Fruit fly (Drosophila melanogaster) whole organism, larva: ENCODE data around the gene ppk22.

Experiments used
- noc ChIP-seq: fragments of 200-800 bp; sonication (Bioruptor generic); optimal IDR thresholded peaks from 3 replicates; lab custom pipeline; 2019; ENCODE audit warnings: missing biosample characterization, mild to moderate bottlenecking, missing genetic modification characterization, moderate library complexity

The ppk22 gene

DNA sequence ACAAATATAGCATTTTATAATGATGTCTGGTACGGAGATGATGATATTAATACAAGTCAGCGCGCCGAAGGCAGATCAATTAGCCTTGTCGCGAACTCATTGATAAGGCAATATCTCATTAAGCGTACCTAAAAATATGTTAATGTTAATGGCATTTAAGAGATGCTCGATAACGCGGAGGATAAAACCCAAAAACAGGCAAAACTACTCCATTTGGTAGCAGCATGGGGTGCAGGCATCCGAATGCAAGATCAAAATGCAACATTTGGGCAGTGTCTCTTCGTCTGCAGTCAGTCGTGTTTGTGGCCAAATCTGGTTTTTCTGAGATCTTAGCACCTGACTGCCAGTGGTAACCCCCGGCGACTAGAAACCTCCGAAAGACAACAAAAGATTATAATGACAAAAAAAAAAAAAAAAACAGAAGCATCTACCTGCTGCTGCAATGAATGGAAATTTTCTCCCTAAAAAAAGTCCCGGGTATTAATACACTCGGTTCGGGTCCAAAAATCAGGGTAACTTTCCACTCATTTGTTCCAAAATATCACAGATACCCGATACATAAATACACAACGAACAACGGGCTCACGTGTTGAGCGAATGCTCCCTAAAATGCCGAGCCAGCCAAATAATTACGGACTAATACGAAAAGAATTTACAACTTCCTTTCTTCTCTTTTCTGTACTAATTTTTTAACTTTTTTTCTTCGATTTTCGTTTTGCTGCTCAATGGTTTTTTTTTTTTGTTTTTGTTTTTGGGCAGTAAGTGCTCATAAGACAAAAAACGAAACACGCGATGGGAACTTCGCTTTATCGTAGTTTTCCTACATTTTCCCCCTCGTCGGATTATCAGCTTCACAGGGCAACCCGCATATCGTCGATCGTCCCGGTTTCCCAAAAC lies 13.4 kb downstream of the ppk22 start:
- TF ChIP-seq noc: no peak

DNA sequence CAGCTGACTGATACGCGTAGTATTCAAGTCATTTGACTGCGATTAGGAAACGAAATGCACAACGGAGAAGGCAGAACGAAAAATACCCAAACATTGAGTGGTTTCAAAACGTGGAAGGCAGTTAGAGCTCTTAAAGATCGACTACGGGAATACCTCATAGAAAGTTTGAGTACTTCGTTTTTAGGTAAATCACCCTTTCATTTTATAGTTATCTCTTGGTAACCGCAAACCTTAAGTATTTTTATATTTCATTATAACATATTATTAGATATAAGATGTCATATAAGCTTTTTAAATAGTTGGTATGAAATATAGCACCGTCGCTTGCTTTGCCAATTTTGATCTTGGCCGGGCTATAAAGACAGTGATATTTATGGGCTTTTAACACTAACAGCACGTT lies 14.5 kb downstream of the ppk22 start:
- peak; percentile 56 for TF ChIP-seq noc

DNA sequence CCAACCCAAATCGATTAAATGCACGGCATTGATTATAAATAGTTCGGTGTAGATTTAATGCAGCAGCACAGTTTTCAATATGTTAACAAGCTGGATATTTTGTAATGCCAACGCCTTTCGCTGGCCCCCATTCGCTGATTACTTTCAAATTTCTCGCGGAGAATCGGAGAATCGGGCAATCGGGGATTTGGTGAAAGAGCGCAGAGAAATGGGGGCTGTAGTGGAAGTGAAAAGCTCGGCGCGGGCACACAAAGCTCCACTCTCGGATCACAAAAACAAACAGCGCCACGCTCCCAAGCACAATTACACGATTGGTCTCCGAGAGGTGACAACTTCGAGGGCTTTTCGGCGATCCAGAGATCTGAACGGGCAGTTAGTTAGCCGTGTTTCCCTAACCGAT lies 18.0 kb downstream of the ppk22 start, which contains the start of gene Esp:
Gene Esp (plus strand): TSS at position 301 of the 400 bp plus-strand sequence.
- no peak for TF ChIP-seq noc

DNA sequence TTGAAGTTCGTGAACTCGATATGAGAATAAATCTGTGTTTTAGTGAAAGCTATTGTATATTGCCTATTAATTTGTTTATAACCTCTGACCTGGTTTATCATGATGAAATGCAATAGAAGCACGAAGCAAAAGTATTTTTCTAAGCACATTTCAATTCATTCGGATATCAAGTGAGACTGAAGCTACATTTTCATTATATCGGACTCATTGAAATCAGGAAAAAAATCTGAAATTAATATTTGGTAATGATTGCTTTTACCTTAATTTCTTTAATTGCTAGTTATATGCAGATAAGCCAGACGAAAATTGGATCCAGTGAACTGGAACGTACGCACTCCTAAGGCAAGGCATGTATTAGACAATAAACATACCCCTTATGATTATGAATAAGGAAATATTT lies 18.5 kb downstream of the ppk22 start, which contains the start of gene CG33658:
Gene CG33658 (minus strand): TSS at position 101 of the 400 bp plus-strand sequence.
- TF ChIP-seq noc: no peak

DNA sequence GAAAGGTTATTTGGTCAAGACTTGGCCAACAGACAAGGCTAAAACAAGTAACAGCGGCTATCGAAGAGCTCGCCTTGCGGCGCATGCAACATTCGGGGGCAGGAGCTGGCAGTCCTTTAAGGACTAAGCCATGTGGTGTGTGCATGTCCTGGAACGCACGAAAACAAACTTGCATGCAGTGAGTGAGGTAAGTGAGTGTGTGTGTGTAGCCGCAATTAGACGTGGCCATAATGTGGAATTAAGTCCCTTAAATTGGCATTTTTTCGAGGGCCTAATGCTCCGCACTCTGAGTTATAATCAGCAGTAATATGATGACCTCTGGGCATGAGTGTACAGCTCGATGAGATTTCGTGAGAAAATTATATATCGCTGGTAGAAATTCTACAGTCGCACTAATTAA lies 25.9 kb downstream of the ppk22 start, which contains the start of gene sosie:
Gene sosie (plus strand): TSS at position 301 of the 400 bp plus-strand sequence.
- TF ChIP-seq noc: no peak

DNA sequence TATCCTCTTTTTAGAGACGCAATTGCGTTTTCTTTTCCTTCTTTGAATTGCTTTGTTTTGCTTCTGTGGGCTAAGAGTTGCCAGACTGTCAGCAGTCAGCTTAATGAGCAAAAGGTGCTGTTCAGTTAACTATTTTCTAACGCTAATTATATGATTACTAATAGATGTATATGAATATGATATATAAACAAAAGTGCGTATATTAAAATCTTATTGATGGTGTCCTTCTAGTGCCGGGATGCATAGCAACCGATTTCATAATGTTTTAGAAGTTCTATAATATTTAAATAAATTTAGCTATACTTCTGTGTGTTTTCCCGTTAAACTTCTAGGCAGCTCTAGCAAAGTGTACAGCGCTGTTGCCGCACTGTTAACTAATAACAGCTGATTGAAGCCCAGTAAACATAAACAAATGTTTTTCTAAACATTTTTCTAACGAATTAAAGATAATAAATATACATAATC lies 29.7 kb downstream of the ppk22 start, which contains the start of the genes Kaz and CG43273:
Gene Kaz (minus strand): TSS at position 73 of the 465 bp plus-strand sequence.
Gene CG43273 (plus strand): TSS at position 415 of the 465 bp plus-strand sequence.
- TF ChIP-seq noc: no peak

DNA sequence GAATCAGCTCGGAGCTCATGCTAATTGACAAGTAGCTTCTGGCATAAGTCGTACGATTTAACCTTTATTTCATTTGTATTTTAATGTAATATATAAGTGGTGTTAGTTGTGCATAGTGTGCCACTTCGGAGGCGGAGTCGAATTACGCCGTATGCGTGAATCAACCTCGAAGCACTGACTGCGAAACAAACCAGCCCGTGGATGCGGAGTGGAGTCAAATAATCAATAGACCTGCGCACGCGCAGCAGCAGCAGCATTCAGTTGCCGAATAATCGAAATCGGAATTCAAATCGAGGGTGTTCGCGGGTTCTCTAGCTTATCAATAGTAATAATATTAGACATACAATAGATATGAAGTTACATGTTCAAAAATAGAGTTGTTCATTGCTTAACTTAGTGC lies 31.4 kb downstream of the ppk22 start, which contains the start of gene RabX4:
Gene RabX4 (minus strand): TSS at position 176 of the 400 bp plus-strand sequence.
- TF ChIP-seq noc: no peak

DNA sequence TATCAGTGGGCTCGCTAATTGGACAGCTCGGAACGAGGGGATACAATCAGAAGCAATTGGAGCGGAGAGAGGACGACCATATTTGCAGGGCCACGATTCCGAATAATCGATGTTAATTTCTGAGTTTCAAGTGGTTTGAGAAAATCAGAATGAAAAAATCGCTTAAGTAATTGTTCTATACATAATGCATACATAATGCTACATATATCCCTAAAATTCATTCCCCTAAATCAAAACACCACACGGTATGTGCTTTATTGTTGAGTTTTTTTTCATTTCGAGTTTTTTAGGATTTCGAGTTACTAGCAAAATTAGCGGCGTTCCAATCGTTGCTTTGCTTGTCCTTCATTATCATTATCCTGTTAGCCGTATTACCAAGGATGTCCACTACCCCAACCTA lies 34.1 kb downstream of the ppk22 start, which contains the start of gene niki:
Gene niki (minus strand): TSS at position 101 of the 400 bp plus-strand sequence.
- no peak for TF ChIP-seq noc

DNA sequence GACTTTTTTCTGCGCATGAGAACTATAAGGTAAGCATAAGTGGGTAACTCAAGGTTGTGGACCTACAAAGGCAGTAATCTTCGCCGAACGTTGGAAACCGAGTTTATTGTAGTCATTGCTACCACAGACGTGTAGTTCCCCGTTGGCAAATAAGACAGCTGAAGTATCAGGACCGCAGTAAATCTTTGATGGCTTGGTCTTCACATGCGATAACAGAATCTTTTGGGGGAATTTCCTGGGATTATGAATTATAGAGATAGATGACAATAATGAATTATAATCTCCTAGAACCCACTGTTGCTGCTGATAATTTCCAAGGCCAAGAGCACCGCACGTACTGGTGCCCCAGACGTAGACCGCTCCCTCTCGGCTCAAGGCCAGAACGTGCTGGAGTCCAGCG lies 36.5 kb downstream of the ppk22 start:
- no peak for TF ChIP-seq noc

DNA sequence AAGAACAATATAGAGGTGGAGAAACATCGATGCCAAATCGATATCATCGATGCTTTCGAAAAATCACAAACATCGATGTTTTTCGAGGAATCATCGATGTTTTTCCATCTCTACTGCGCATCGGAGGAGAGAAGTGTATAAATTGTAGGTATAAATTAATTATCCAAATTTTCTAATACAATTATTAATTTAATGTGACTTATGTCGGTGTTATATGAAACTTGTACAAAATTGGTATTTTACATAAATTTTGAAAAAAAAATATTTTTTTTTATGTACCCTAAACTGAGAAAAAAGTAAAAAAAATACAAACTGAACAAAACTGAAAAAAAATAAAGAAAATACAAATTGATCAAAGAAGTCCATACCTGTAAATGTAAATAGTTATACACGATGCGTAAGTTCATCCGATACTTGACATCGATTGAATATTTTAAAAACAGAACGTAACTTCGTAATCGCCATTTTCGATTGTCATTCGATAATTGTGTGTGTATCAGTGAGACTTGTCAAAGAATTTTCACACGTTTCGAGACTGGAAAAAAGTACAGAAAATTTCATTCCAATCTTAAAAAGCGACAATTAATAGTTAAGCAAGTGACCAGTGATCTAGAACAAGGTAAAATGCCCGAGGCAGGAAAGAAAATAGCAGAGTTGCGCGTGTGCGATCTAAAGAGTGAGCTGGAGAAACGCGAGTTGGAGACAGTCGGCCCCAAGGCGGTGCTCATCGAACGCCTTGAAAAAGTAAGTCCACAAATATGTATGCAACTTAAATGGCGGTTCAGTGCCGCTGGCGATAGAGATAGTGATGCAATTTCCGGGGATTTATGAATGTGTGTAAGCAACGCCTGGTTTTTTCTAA lies 42.4 kb downstream of the ppk22 start, which contains the start of the genes CG5808 and Saf-B:
Gene CG5808 (minus strand): TSS at position 15 of the 862 bp plus-strand sequence.
Gene Saf-B (plus strand): TSS at position 472 of the 862 bp plus-strand sequence.
- no peak for TF ChIP-seq noc

DNA sequence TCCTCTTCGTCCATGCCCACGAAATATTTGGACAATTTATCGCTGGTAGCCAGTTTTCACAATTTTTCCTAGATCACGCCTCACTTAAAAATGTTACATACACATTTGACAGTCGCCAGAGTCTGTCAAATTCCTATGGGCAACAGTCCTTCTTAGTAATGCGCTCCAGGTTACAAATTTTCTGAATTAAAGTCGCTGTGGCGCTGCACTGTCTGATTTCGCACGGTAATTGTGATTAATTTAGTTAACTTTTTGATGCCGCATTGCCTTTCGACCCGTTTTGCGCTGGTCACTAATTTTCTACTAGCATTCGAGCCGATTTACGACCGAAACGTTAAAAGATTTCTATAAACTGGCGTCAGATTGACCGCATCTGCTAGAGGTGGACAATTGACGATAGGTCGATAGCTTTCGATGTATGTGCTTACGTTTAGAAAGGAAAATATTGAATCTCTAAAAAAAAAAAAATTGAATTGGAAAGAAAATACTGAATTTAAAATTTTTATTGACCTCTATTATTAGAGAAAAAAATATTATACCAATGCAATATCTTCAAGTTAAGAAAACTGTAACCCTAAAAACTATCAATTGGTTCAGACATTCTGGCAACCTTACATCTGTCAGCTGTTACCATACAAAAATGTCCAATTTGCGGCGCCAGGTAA lies 45.8 kb downstream of the ppk22 start, which contains the start of the genes lili and CG34150:
Gene lili (minus strand): TSS at position 376 of the 665 bp plus-strand sequence.
Gene CG34150 (plus strand): TSS at position 626 of the 665 bp plus-strand sequence.
- peak; percentile 57 for TF ChIP-seq noc

DNA sequence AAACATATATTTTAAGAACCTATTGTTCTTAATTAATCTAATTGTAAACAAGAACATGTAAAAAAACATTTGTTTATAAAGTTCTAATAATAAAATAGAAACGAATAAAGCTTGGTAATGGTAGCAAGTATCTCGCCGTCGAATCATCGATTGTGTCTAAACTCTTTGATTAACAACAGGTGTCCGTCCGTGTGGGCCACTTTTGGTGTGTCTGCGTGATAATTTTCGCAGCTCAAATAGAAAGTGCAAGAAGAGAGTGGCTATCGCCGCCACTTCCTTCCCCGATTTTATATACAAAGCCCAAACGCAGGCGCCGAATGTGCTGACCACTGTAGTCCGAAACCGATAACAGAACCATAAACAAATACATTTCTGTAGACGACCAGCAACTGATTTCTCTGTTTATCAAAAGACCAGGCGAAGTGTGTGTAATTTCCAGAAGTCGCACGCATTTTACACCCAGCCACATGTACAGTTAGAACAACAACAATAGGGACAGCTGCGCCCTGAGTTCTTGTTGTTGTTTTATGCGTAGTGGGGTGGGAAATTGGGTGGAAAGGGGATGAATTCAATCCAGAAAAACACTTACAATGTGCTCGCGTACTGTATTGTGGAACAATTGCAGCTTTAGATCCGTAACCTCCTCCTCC lies 46.5 kb downstream of the ppk22 start:
- no peak for TF ChIP-seq noc

DNA sequence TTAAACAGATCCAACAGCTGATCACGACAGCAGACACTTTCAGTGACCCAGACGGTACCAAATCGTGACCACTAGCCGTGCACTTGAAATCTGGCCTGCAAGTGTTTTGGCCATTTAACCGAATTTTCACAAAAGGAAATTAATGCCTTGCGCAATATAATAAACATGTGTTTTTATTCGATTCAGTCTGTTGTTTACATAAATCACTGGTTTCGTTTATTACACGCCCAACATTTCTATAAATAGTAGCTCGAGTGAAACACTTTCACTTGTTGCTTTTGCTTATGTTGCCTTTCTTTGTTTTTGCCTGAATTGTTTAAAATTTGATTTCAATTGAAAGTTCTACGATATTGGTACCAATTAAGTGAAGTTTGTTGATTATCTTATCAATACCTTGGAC lies 47.2 kb downstream of the ppk22 start:
- no peak for TF ChIP-seq noc

DNA sequence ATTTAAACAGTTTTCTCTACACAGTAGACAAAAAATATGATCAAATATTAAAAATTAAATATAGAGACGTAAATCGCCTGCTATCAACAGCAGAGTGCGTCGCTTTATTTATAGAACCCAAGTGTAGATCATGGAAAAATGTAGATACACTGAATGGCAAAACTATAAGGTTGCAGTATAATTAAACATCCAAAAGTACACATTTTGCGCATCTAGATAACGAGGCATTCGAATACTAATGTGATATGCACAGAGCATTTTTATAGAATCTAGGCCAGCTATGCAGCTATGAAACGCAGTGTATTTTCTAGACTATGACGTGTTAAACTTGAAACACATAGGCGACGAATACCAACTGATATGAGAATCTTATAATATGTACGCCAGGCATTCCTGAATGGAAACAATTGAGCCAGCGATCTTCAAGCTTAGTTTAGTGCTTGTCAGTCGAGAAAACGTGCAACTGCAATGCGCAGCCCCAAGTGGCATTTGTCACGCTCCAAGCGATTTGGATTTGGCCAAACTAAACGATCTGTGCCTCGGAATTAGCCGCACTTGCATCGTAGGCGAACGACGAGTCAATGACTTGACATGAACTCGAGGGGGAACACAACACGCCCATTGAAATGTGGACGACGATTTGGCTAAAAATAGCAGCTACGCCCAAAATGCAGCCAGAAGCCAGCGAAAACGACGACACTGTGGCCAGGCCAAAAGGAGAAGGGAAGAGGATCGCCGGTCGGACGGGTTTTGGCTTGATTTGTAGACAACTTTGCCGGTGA lies 48.6 kb downstream of the ppk22 start:
- peak; percentile 96 for TF ChIP-seq noc
